Worm (Caenorhabditis elegans): ENCODE results near the gene pqn-65.

DNA sequence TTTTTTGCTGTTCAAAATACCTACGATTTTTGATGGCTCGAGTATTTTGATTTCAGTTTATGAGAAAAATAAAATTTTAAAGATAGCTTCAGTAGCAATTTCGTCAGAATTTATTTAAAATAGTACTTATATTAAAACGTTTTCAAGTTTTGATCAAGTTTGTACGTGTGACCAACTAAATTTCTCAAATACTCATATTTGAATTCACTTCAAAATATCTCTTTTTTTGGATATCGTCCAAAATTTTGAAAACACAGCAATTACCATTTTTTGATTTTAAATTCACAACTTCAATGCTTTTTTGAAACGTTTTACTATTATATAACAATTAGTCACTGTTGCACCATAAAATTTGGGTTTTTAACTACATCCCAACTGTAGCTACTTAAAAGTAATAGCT, 7.5 kb upstream of the pqn-65 start:
- TF ChIP-seq ztf-23 (GFP tag; IDR thresholded peaks at IDR 0.05) (no peak), T22C8.4 (GFP tag; IDR thresholded peaks at IDR 0.05) (no peak), flt-1 (GFP tag; IDR thresholded peaks at IDR 0.05) (no peak), klf-2 (GFP tag; conservative IDR thresholded peaks at IDR 0.05) (no peak)

Measured in whole organism, midembryonic.